Fruit fly (Drosophila melanogaster) whole organism, embryonic: ENCODE data around the gene CG4942.

Experiments used
- Asciz ChIP-seq: fragments of 200-800 bp; sonication (Bioruptor generic); optimal IDR thresholded peaks from 2 replicates; lab custom pipeline; 2017; ENCODE audit warnings: missing biosample characterization, mild to moderate bottlenecking, missing genetic modification characterization, missing genetic modification reagents
- CG10267 ChIP-seq: fragments of 200-800 bp; sonication (Bioruptor generic); optimal IDR thresholded peaks from 2 replicates; lab custom pipeline; 2018; ENCODE audit warnings: missing biosample characterization, mild to moderate bottlenecking, missing genetic modification characterization, moderate library complexity
- CG10979 ChIP-seq: fragments of 200-800 bp; sonication (Bioruptor generic); optimal IDR thresholded peaks from 2 replicates; lab custom pipeline; 2018; ENCODE audit warnings: missing biosample characterization, mild to moderate bottlenecking, missing genetic modification characterization, moderate library complexity
- CG12744 ChIP-seq: fragments of 200-800 bp; sonication (Bioruptor generic); optimal IDR thresholded peaks from 2 replicates; lab custom pipeline; 2016; ENCODE audit warnings: missing biosample characterization, missing genetic modification characterization
- CG15011 ChIP-seq: fragments of 200-800 bp; sonication (Bioruptor generic); optimal IDR thresholded peaks from 3 replicates; lab custom pipeline; 2018; ENCODE audit warnings: missing biosample characterization, mild to moderate bottlenecking, missing genetic modification characterization
- CG15601 ChIP-seq: fragments of 200-800 bp; sonication (Bioruptor generic); optimal IDR thresholded peaks from 3 replicates; lab custom pipeline; 2019; ENCODE audit warnings: missing biosample characterization, mild to moderate bottlenecking, missing genetic modification characterization, moderate library complexity
- CG15696 ChIP-seq: fragments of 200-800 bp; sonication (Bioruptor generic); optimal IDR thresholded peaks from 2 replicates; lab custom pipeline; 2019; ENCODE audit warnings: missing biosample characterization, mild to moderate bottlenecking, missing genetic modification characterization, moderate library complexity
- CG17186 ChIP-seq: fragments of 200-800 bp; sonication (Bioruptor generic); optimal IDR thresholded peaks from 3 replicates; lab custom pipeline; 2017; ENCODE audit warnings: missing biosample characterization, missing genetic modification reagents, missing genetic modification characterization
- CG17802 ChIP-seq: fragments of 200-800 bp; sonication (Bioruptor generic); optimal IDR thresholded peaks from 2 replicates; lab custom pipeline; 2018; ENCODE audit warnings: missing biosample characterization, mild to moderate bottlenecking, missing genetic modification characterization, moderate library complexity
- CG1792 ChIP-seq: fragments of 200-800 bp; sonication (Bioruptor generic); optimal IDR thresholded peaks from 2 replicates; lab custom pipeline; 2016; ENCODE audit warnings: missing biosample characterization, missing genetic modification characterization
- CG18476 ChIP-seq: fragments of 200-800 bp; sonication (Bioruptor generic); optimal IDR thresholded peaks from 2 replicates; lab custom pipeline; 2016; ENCODE audit warnings: missing biosample characterization, mild to moderate bottlenecking, missing genetic modification characterization
- CG31388 ChIP-seq: fragments of 200-800 bp; sonication (Bioruptor generic); optimal IDR thresholded peaks from 2 replicates; lab custom pipeline; 2016; ENCODE audit warnings: missing biosample characterization, missing genetic modification characterization
- CG3838 ChIP-seq: fragments of 200-800 bp; sonication (Bioruptor generic); optimal IDR thresholded peaks from 3 replicates; lab custom pipeline; 2016; ENCODE audit warnings: missing biosample characterization, missing genetic modification characterization
- CG43689 ChIP-seq: fragments of 200-800 bp; sonication (Bioruptor generic); IDR thresholded peaks from 2 replicates; pipeline ENCODE4 v1.3.6; 2022; ENCODE audit warnings: missing biosample characterization, missing genetic modification characterization
- CG4424 ChIP-seq: fragments of 200-800 bp; sonication (Bioruptor generic); optimal IDR thresholded peaks from 3 replicates; lab custom pipeline; 2016; ENCODE audit warnings: missing biosample characterization, missing genetic modification characterization
- CG4730 ChIP-seq: fragments of 200-800 bp; sonication (Bioruptor generic); IDR thresholded peaks from 2 replicates; pipeline ENCODE4 v1.3.6; 2022; ENCODE audit warnings: missing biosample characterization, missing genetic modification characterization
- CG5953 ChIP-seq: fragments of 200-800 bp; sonication (Bioruptor generic); IDR thresholded peaks from 2 replicates; pipeline ENCODE4 v1.3.6; 2022; ENCODE audit warnings: missing biosample characterization, missing genetic modification characterization
- CG6272 ChIP-seq: fragments of 200-800 bp; sonication (Bioruptor generic); IDR thresholded peaks from 2 replicates; pipeline ENCODE4 v1.3.6; 2022; ENCODE audit warnings: missing biosample characterization, missing genetic modification characterization
- CG6654 ChIP-seq: fragments of 200-800 bp; sonication (Bioruptor generic); optimal IDR thresholded peaks from 2 replicates; lab custom pipeline; 2017; ENCODE audit warnings: missing biosample characterization, mild to moderate bottlenecking, missing genetic modification characterization
- CG8290 ChIP-seq, 3 experiments: fragments of 200-800 bp; sonication (Bioruptor generic); optimal IDR thresholded peaks; 2 replicates each; lab custom pipeline; 2016 to 2019; ENCODE audit warnings: missing biosample characterization in 3 of 3, missing genetic modification characterization in 3 of 3, mild to moderate bottlenecking in 2 of 3, moderate library complexity in 1 of 3
- CG9215 ChIP-seq: fragments of 200-800 bp; sonication (Bioruptor generic); IDR thresholded peaks from 2 replicates; pipeline ENCODE4 v1.3.6; 2022; ENCODE audit warnings: missing biosample characterization, missing genetic modification characterization
- Dbx ChIP-seq: fragments of 200-800 bp; sonication (Bioruptor generic); IDR thresholded peaks from 3 replicates; pipeline ENCODE4 v1.3.6; 2022; ENCODE audit warnings: missing biosample characterization, missing genetic modification characterization
- Drgx ChIP-seq: fragments of 200-800 bp; sonication (Bioruptor generic); IDR thresholded peaks from 2 replicates; pipeline ENCODE4 v1.3.6; 2022; ENCODE audit warnings: missing biosample characterization, missing genetic modification characterization
- Fer1 ChIP-seq: fragments of 200-800 bp; sonication (Bioruptor generic); optimal IDR thresholded peaks from 2 replicates; lab custom pipeline; 2017; ENCODE audit warnings: missing biosample characterization, mild to moderate bottlenecking, missing genetic modification characterization
- HHEX ChIP-seq: fragments of 200-800 bp; sonication (Bioruptor generic); optimal IDR thresholded peaks from 3 replicates; lab custom pipeline; 2017; ENCODE audit warnings: missing biosample characterization, mild to moderate bottlenecking, missing genetic modification characterization, missing genetic modification reagents
- Hr51 ChIP-seq, 2 experiments: fragments of 200-800 bp; sonication (Bioruptor generic); optimal IDR thresholded peaks; 2 replicates in 1 of 2; 3 replicates in 1 of 2; lab custom pipeline; 2016 to 2018; ENCODE audit warnings: missing biosample characterization in 2 of 2, missing genetic modification characterization in 2 of 2, mild to moderate bottlenecking in 1 of 2, moderate library complexity in 1 of 2
- Hr78 ChIP-seq, 2 experiments: fragments of 200-800 bp in 1 of 2; fragments of >200 bp in 1 of 2; sonication (Bioruptor generic) in 1 of 2; optimal IDR thresholded peaks; 2 replicates each; lab custom pipeline; 2017 to 2019; ENCODE audit warnings: missing biosample characterization in 2 of 2, missing genetic modification characterization in 2 of 2, mild to moderate bottlenecking in 1 of 2, moderate library complexity in 1 of 2
- Rx ChIP-seq: fragments of 200-800 bp; sonication (Bioruptor generic); IDR thresholded peaks from 2 replicates; pipeline ENCODE4 v1.3.6; 2022; ENCODE audit warnings: missing biosample characterization, missing genetic modification characterization
- Six4 ChIP-seq: fragments of 200-800 bp; sonication (Bioruptor generic); optimal IDR thresholded peaks from 2 replicates; lab custom pipeline; 2016; ENCODE audit warnings: missing biosample characterization, missing genetic modification characterization
- Tbp ChIP-seq: fragments of >200 bp; optimal IDR thresholded peaks from 2 replicates; lab custom pipeline; 2018; ENCODE audit warnings: missing biosample characterization, missing genetic modification characterization
- ara ChIP-seq: fragments of 200-800 bp; sonication (Bioruptor generic); IDR thresholded peaks from 2 replicates; pipeline ENCODE4 v1.3.6; 2022; ENCODE audit warnings: missing biosample characterization, missing genetic modification characterization
- bcd ChIP-seq: fragments of 200-800 bp; sonication (Bioruptor generic); optimal IDR thresholded peaks from 2 replicates; lab custom pipeline; 2017; ENCODE audit warnings: missing biosample characterization, mild to moderate bottlenecking, missing genetic modification characterization
- cato ChIP-seq: fragments of 200-800 bp; sonication (Bioruptor generic); optimal IDR thresholded peaks from 2 replicates; lab custom pipeline; 2016; ENCODE audit warnings: missing biosample characterization, missing genetic modification characterization, borderline replicate concordance
- crol ChIP-seq: fragments of 200-800 bp; sonication (Bioruptor generic); IDR thresholded peaks from 2 replicates; pipeline ENCODE4 v1.3.6; 2022; ENCODE audit warnings: missing biosample characterization, missing genetic modification characterization
- crp ChIP-seq, 2 experiments: fragments of 200-800 bp; sonication (Bioruptor generic); optimal IDR thresholded peaks; 2 replicates in 1 of 2; 3 replicates in 1 of 2; lab custom pipeline; 2017; ENCODE audit warnings: missing biosample characterization in 2 of 2, missing genetic modification characterization in 2 of 2, mild to moderate bottlenecking in 1 of 2, moderate library complexity in 1 of 2
- gcm ChIP-seq: fragments of 200-800 bp; sonication (Bioruptor generic); optimal IDR thresholded peaks from 2 replicates; lab custom pipeline; 2019; ENCODE audit warnings: missing biosample characterization, mild to moderate bottlenecking, missing genetic modification characterization, moderate library complexity
- gfzf ChIP-seq: fragments of 200-800 bp; sonication (Bioruptor generic); optimal IDR thresholded peaks from 2 replicates; lab custom pipeline; 2016; ENCODE audit warnings: missing biosample characterization, mild to moderate bottlenecking, missing genetic modification characterization, moderate library complexity
- inv ChIP-seq: fragments of 200-800 bp; sonication (Bioruptor generic); IDR thresholded peaks from 2 replicates; pipeline ENCODE4 v1.3.6; 2022; ENCODE audit warnings: missing biosample characterization, missing genetic modification characterization; ENCODE audit not compliant: partially characterized antibody
- nom ChIP-seq: fragments of 200-800 bp; sonication (Bioruptor generic); optimal IDR thresholded peaks from 2 replicates; lab custom pipeline; 2017; ENCODE audit warnings: missing biosample characterization, missing genetic modification characterization, mild to moderate bottlenecking, moderate library complexity, missing genetic modification reagents
- pnt ChIP-seq: fragments of 200-800 bp; sonication (Bioruptor generic); optimal IDR thresholded peaks from 3 replicates; lab custom pipeline; 2016; ENCODE audit warnings: missing biosample characterization, missing genetic modification characterization
- salm ChIP-seq: fragments of 200-800 bp; sonication (Bioruptor generic); optimal IDR thresholded peaks from 2 replicates; lab custom pipeline; 2018; ENCODE audit warnings: missing biosample characterization, mild to moderate bottlenecking, missing genetic modification characterization
- sisA ChIP-seq: fragments of 200-800 bp; sonication (Bioruptor generic); IDR thresholded peaks from 2 replicates; pipeline ENCODE4 v1.3.6; 2022; ENCODE audit warnings: missing biosample characterization, missing genetic modification characterization
- slp2 ChIP-seq: fragments of 200-800 bp; sonication (Bioruptor generic); optimal IDR thresholded peaks from 2 replicates; lab custom pipeline; 2016; ENCODE audit warnings: missing biosample characterization, missing genetic modification characterization
- sob ChIP-seq: fragments of 200-800 bp; sonication (Bioruptor generic); IDR thresholded peaks from 2 replicates; pipeline ENCODE4 v1.3.6; 2022; ENCODE audit warnings: missing biosample characterization, missing genetic modification characterization
- sug ChIP-seq: fragments of 200-800 bp; optimal IDR thresholded peaks from 2 replicates; lab custom pipeline; 2019; ENCODE audit warnings: missing biosample characterization, mild to moderate bottlenecking, missing genetic modification characterization, moderate library complexity
- tio ChIP-seq: fragments of 200-800 bp; sonication (Bioruptor generic); optimal IDR thresholded peaks from 2 replicates; lab custom pipeline; 2017; ENCODE audit warnings: missing biosample characterization, missing genetic modification characterization, inconsistent platforms
- tna ChIP-seq: fragments of 200-800 bp; sonication (Bioruptor generic); IDR thresholded peaks from 2 replicates; pipeline ENCODE4 v1.3.6; 2022; ENCODE audit warnings: missing biosample characterization, missing genetic modification characterization; ENCODE audit not compliant: partially characterized antibody
- tup ChIP-seq: fragments of 200-800 bp; sonication (Bioruptor generic); optimal IDR thresholded peaks from 2 replicates; lab custom pipeline; 2016; ENCODE audit warnings: missing biosample characterization, mild to moderate bottlenecking, missing genetic modification characterization, moderate library complexity
- zen2 ChIP-seq: fragments of 200-800 bp; sonication (Bioruptor generic); IDR thresholded peaks from 3 replicates; pipeline ENCODE4 v1.3.6; 2022; ENCODE audit warnings: missing biosample characterization, missing genetic modification characterization; ENCODE audit not compliant: partially characterized antibody

The CG4942 gene

dm6 chr3L:9045318-9045717 lies 27.6 kb upstream of the CG4942 start:
- TF ChIP-seq CG15696 (tag; lab: Kevin White, UChicago) (peak; percentile 75), crp (GFP tag; optimal IDR thresholded peaks at IDR 0.05; lab: Kevin White, UChicago) (no peak), Hr78 (GFP tag; optimal IDR thresholded peaks at IDR 0.05; lab: Kevin White, UChicago) (peak in 1 of 2 experiments; percentile 19), sob (GFP tag; lab: Robert Waterston, UW) (peak; percentile 63), Six4 (GFP tag; lab: Kevin White, UChicago) (peak; percentile 53), sug (tag; lab: Kevin White, UChicago) (no peak), tup (no peak), gcm (GFP tag; lab: Kevin White, UChicago) (peak; percentile 19), ara (GFP tag; lab: Robert Waterston, UW) (peak; percentile 61; the same call in 1 of the 2 replicates), salm (tag; lab: Kevin White, UChicago) (no peak), CG31388 (GFP tag; lab: Kevin White, UChicago) (no peak), Hr51 (GFP tag; optimal IDR thresholded peaks at IDR 0.05; lab: Kevin White, UChicago) (no peak), CG5953 (peak; percentile 66), bcd (peak; percentile 59), sisA (peak; percentile 78), inv (GFP tag; lab: Robert Waterston, UW) (no peak), Dbx (peak; percentile 63; the same call in 2 of the 3 replicates), tio (GFP tag; lab: Kevin White, UChicago) (no peak), zen2 (GFP tag; lab: Robert Waterston, UW) (no peak), CG17186 (no peak), CG17802 (peak; percentile 44), gfzf (no peak), CG15601 (no peak), CG4424 (GFP tag; lab: Kevin White, UChicago) (peak; percentile 68), pnt (GFP tag; lab: Kevin White, UChicago) (peak; percentile 51), CG10267 (tag; lab: Kevin White, UChicago) (peak; percentile 69), tna (GFP tag; lab: Robert Waterston, UW) (no peak), crol (GFP tag; lab: Robert Waterston, UW) (no peak), CG6272 (peak; percentile 32; the same call in 1 of the 2 replicates), CG4730 (GFP tag; lab: Robert Waterston, UW) (peak; percentile 75), slp2 (GFP tag; lab: Kevin White, UChicago) (peak; percentile 26), Rx (GFP tag; lab: Robert Waterston, UW) (peak; percentile 40; the same call in 1 of the 2 replicates), CG12744 (GFP tag; lab: Kevin White, UChicago) (no peak), Fer1 (GFP tag; lab: Kevin White, UChicago) (no peak), Tbp (GFP tag; lab: Kevin White, UChicago) (no peak), CG43689 (GFP tag; lab: Robert Waterston, UW) (no peak), CG1792 (peak; percentile 62), CG10979 (tag; lab: Kevin White, UChicago) (peak; percentile 80), CG6654 (GFP tag; lab: Kevin White, UChicago) (peak; percentile 19), CG18476 (GFP tag; lab: Kevin White, UChicago) (peak; percentile 24), CG9215 (GFP tag; lab: Robert Waterston, UW) (peak; percentile 27; the same call in 1 of the 2 replicates), cato (no peak), HHEX (GFP tag; lab: Kevin White, UChicago) (peak; percentile 65), CG3838 (GFP tag; lab: Kevin White, UChicago) (no peak), nom (GFP tag; lab: Kevin White, UChicago) (no peak), CG15011 (GFP tag; lab: Kevin White, UChicago) (no peak), Drgx (GFP tag; lab: Robert Waterston, UW) (peak; percentile 68), CG8290 (GFP tag; optimal IDR thresholded peaks at IDR 0.05; lab: Kevin White, UChicago) (no peak), CG8290 (tag; optimal IDR thresholded peaks at IDR 0.05; lab: Kevin White, UChicago) (no peak), Asciz (GFP tag; lab: Kevin White, UChicago) (peak; percentile 51)
